Worm (Caenorhabditis elegans) whole organism, L4/young adult: ENCODE results near the gene Y113G7B.27.

Experiments
- W03F9.2 ChIP-seq: fragments of 150-350 bp; optimal IDR thresholded peaks from 2 replicates; lab custom pipeline; 2014; ENCODE audit warnings: missing biosample characterization, missing genetic modification characterization
- dao-5 ChIP-seq: sonication (generic microtip); optimal IDR thresholded peaks from 2 replicates; lab custom pipeline; 2016; ENCODE audit warnings: missing genotype, missing genetic modification characterization, moderate library complexity, missing compliant biosample characterization
- him-1 ChIP-seq: sonication (generic microtip); optimal IDR thresholded peaks from 2 replicates; lab custom pipeline; 2016; ENCODE audit warnings: missing genotype, missing genetic modification reagents, missing genetic modification characterization, missing compliant biosample characterization

The Y113G7B.27 gene

ce11 chrV:20192102-20192880, at the start of gene Y113G7B.27, which contains the start of gene fbxa-115:
Gene Y113G7B.27 (plus strand): TSS chrV:20192830.
Gene fbxa-115 (minus strand): TSS chrV:20192152.
- TF ChIP-seq W03F9.2 (tag; lab: Kevin White, UChicago): no peak
- TF ChIP-seq him-1: no peak
- TF ChIP-seq dao-5 (tag; lab: Kevin White, UChicago): no peak

- TF ChIP-seq dao-5 (tag; lab: Kevin White, UChicago) (no peak), W03F9.2 (tag; lab: Kevin White, UChicago) (no peak), him-1 (no peak)
Observed at ce11 chrV:20143711-20144110, 48.9 kb upstream of the Y113G7B.27 start.

ce11 chrV:20147662-20148245, 44.9 kb upstream of the Y113G7B.27 start, which contains the start of gene Y113G7A.13:
Gene Y113G7A.13 (plus strand): TSS chrV:20148195.
- TF ChIP-seq dao-5 (tag; lab: Kevin White, UChicago): no peak
- no peak for TF ChIP-seq W03F9.2 (tag; lab: Kevin White, UChicago)
- no peak for TF ChIP-seq him-1

- TF ChIP-seq dao-5 (tag; lab: Kevin White, UChicago) (no peak), W03F9.2 (tag; lab: Kevin White, UChicago) (no peak), him-1 (no peak)
Observed at ce11 chrV:20151432-20151831, 41.2 kb upstream of the Y113G7B.27 start, which contains the start of gene F19B2.7. Gene F19B2.7 (plus strand): TSS chrV:20151732.

ce11 chrV:20151855-20152254, 40.8 kb upstream of the Y113G7B.27 start:
- no peak for TF ChIP-seq him-1
- TF ChIP-seq W03F9.2 (tag; lab: Kevin White, UChicago): no peak
- TF ChIP-seq dao-5 (tag; lab: Kevin White, UChicago): no peak

ce11 chrV:20158223-20158622, 34.4 kb upstream of the Y113G7B.27 start, which contains the start of gene F19B2.6:
Gene F19B2.6 (plus strand): TSS chrV:20158523.
- TF ChIP-seq him-1 (no peak), W03F9.2 (tag; lab: Kevin White, UChicago) (no peak), dao-5 (tag; lab: Kevin White, UChicago) (no peak)

ce11 chrV:20161781-20162289, 30.8 kb upstream of the Y113G7B.27 start:
- TF ChIP-seq him-1 (no peak), W03F9.2 (tag; lab: Kevin White, UChicago) (no peak), dao-5 (tag; lab: Kevin White, UChicago) (no peak)

ce11 chrV:20162290-20163104, 30.1 kb upstream of the Y113G7B.27 start:
- TF ChIP-seq W03F9.2 (tag; lab: Kevin White, UChicago) (no peak), dao-5 (tag; lab: Kevin White, UChicago) (no peak), him-1 (no peak)

ce11 chrV:20163105-20163449, 29.6 kb upstream of the Y113G7B.27 start:
- TF ChIP-seq W03F9.2 (tag; lab: Kevin White, UChicago) (no peak), dao-5 (tag; lab: Kevin White, UChicago) (no peak), him-1 (no peak)

- TF ChIP-seq him-1 (no peak), W03F9.2 (tag; lab: Kevin White, UChicago) (no peak), dao-5 (tag; lab: Kevin White, UChicago) (no peak)
Observed at ce11 chrV:20164059-20164892, 28.4 kb upstream of the Y113G7B.27 start, which contains the start of gene F19B2.5. Gene F19B2.5 (minus strand): TSS chrV:20164165.

- TF ChIP-seq W03F9.2 (tag; lab: Kevin White, UChicago) (no peak), him-1 (no peak), dao-5 (tag; lab: Kevin White, UChicago) (no peak)
Observed at ce11 chrV:20165808-20166207, 26.8 kb upstream of the Y113G7B.27 start.

ce11 chrV:20171941-20172340, 20.7 kb upstream of the Y113G7B.27 start, which contains the start of gene srw-39:
Gene srw-39 (minus strand): TSS chrV:20172041.
- TF ChIP-seq dao-5 (tag; lab: Kevin White, UChicago) (no peak), W03F9.2 (tag; lab: Kevin White, UChicago) (no peak), him-1 (no peak)
